Worm (Caenorhabditis elegans) whole organism, midembryonic: ENCODE measurements around the gene K09C4.10.

Experiments used
- flt-1 ChIP-seq: fragments of 200-800 bp; sonication (Bioruptor generic); IDR thresholded peaks from 2 replicates; pipeline ENCODE4 v1.3.6; 2022; ENCODE audit warnings: missing genetic modification characterization, missing compliant biosample characterization
- med-1 ChIP-seq: sonication (generic microtip); optimal IDR thresholded peaks from 2 replicates; lab custom pipeline; 2017; ENCODE audit warnings: missing genetic modification characterization, mild to moderate bottlenecking, missing compliant biosample characterization, antibody characterized with exemption, missing genetic modification reagents; ENCODE audit not compliant: insufficient read depth
- ref-1 ChIP-seq: fragments of 200-800 bp; sonication (Bioruptor generic); conservative IDR thresholded peaks from 2 replicates; pipeline ENCODE4 v1.3.6; 2022; ENCODE audit warnings: missing genetic modification reagents, missing genetic modification characterization, missing compliant biosample characterization
- tab-1 ChIP-seq: fragments of 200-800 bp; sonication (Bioruptor generic); IDR thresholded peaks from 2 replicates; pipeline ENCODE4 v1.3.6; 2022; ENCODE audit warnings: missing genetic modification characterization, missing compliant biosample characterization

DNA sequence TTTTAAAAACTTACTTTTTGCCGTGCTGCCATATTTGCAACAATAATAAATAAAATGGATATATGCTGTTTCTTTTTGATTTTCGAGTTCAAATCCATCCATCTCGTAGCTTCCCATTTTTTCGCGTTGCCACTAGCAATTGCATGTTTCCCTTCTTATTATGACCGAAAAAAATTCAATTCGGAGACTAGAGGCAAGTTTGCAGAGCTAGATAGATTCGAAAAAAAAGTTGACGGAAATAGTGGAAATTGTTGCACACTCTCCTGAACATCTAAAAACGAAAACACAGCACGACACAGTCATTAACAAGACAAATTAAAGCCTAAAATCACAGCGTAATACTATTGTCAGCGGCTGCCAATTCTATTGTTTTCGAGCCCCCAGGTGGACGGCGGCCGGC is 46.1 kb upstream of the K09C4.10 start, which contains the start of gene F11D5.6:
- no peak for TF ChIP-seq flt-1 (GFP tag; lab: Robert Waterston, UW)
- TF ChIP-seq tab-1 (GFP tag; lab: Robert Waterston, UW) = no peak
- no peak for TF ChIP-seq med-1 (GFP tag; lab: Kevin White, UChicago)
- no peak for TF ChIP-seq ref-1 (GFP tag; lab: Robert Waterston, UW)
